Fruit fly (Drosophila melanogaster) whole organism, embryonic: Measurements from ENCODE around the gene Or85b.
A peak's percentile ranks its signal among the peaks of the same experiment; 100 is the strongest.

Source experiments
- CG11093 ChIP-seq: fragments of 200-800 bp; sonication (Bioruptor generic); IDR thresholded peaks from 3 replicates; pipeline ENCODE4 v1.3.6; 2022; ENCODE audit warnings: missing biosample characterization, missing genetic modification characterization
- CG11456 ChIP-seq: fragments of 200-800 bp; sonication (Bioruptor generic); IDR thresholded peaks from 3 replicates; pipeline ENCODE4 v1.3.6; 2022; ENCODE audit warnings: missing biosample characterization, missing genetic modification characterization
- CG11504 ChIP-seq: fragments of 200-800 bp; sonication (Bioruptor generic); optimal IDR thresholded peaks from 3 replicates; lab custom pipeline; 2019; ENCODE audit warnings: missing biosample characterization, mild to moderate bottlenecking, missing genetic modification characterization, moderate library complexity
- CG11560 ChIP-seq: fragments of 200-800 bp; sonication (Bioruptor generic); IDR thresholded peaks from 3 replicates; pipeline ENCODE4 v1.3.6; 2022; ENCODE audit warnings: missing biosample characterization, missing genetic modification characterization
- CG11696 ChIP-seq: fragments of 200-800 bp; sonication (Bioruptor generic); IDR thresholded peaks from 2 replicates; pipeline ENCODE4 v1.3.6; 2022; ENCODE audit warnings: missing biosample characterization, missing genetic modification characterization
- CG12104 ChIP-seq: fragments of 200-800 bp; sonication (Bioruptor generic); optimal IDR thresholded peaks from 3 replicates; lab custom pipeline; 2016; ENCODE audit warnings: missing biosample characterization, missing genetic modification characterization
- CG15073 ChIP-seq: fragments of 200-800 bp; sonication (Bioruptor generic); optimal IDR thresholded peaks from 2 replicates; lab custom pipeline; 2016; ENCODE audit warnings: missing biosample characterization, missing genetic modification characterization
- CG15514 ChIP-seq: fragments of 200-800 bp; sonication (Bioruptor generic); optimal IDR thresholded peaks from 3 replicates; lab custom pipeline; 2017; ENCODE audit warnings: missing biosample characterization, missing genetic modification characterization, mild to moderate bottlenecking, moderate library complexity, missing genetic modification reagents
- CG15601 ChIP-seq: fragments of 200-800 bp; sonication (Bioruptor generic); optimal IDR thresholded peaks from 3 replicates; lab custom pipeline; 2019; ENCODE audit warnings: missing biosample characterization, mild to moderate bottlenecking, missing genetic modification characterization, moderate library complexity
- CG17802 ChIP-seq: fragments of 200-800 bp; sonication (Bioruptor generic); optimal IDR thresholded peaks from 2 replicates; lab custom pipeline; 2018; ENCODE audit warnings: missing biosample characterization, mild to moderate bottlenecking, missing genetic modification characterization, moderate library complexity
- CG18599 ChIP-seq: fragments of 200-800 bp; sonication (Bioruptor generic); optimal IDR thresholded peaks from 3 replicates; lab custom pipeline; 2017; ENCODE audit warnings: missing biosample characterization, missing genetic modification characterization, mild to moderate bottlenecking, moderate library complexity, missing genetic modification reagents
- CG31224 ChIP-seq: fragments of 200-800 bp; sonication (Bioruptor generic); IDR thresholded peaks from 2 replicates; pipeline ENCODE4 v1.3.6; 2022; ENCODE audit warnings: missing biosample characterization, missing genetic modification characterization
- CG5180 ChIP-seq: fragments of 200-800 bp; sonication (Bioruptor generic); optimal IDR thresholded peaks from 3 replicates; lab custom pipeline; 2017; ENCODE audit warnings: missing biosample characterization, missing genetic modification characterization, mild to moderate bottlenecking, moderate library complexity, missing genetic modification reagents
- CG6654 ChIP-seq: fragments of 200-800 bp; sonication (Bioruptor generic); optimal IDR thresholded peaks from 2 replicates; lab custom pipeline; 2017; ENCODE audit warnings: missing biosample characterization, mild to moderate bottlenecking, missing genetic modification characterization
- CG6683 ChIP-seq: fragments of 200-800 bp; sonication (Bioruptor generic); optimal IDR thresholded peaks from 2 replicates; lab custom pipeline; 2017; ENCODE audit warnings: missing biosample characterization, mild to moderate bottlenecking, missing genetic modification characterization, missing genetic modification reagents
- CG7372 ChIP-seq: fragments of 200-800 bp; sonication (Bioruptor generic); IDR thresholded peaks from 2 replicates; pipeline ENCODE4 v1.3.6; 2022; ENCODE audit warnings: missing biosample characterization, missing genetic modification characterization
- CG8924 ChIP-seq: fragments of 200-800 bp; optimal IDR thresholded peaks from 3 replicates; lab custom pipeline; 2019; ENCODE audit warnings: missing biosample characterization, mild to moderate bottlenecking, missing genetic modification characterization, moderate library complexity
- CG8944 ChIP-seq: fragments of 200-800 bp; sonication (Bioruptor generic); optimal IDR thresholded peaks from 3 replicates; lab custom pipeline; 2016; ENCODE audit warnings: missing biosample characterization, missing genetic modification characterization
- CG9797 ChIP-seq: fragments of 200-800 bp; sonication (Bioruptor generic); optimal IDR thresholded peaks from 3 replicates; lab custom pipeline; 2018; ENCODE audit warnings: missing biosample characterization, mild to moderate bottlenecking, missing genetic modification characterization
- Dref ChIP-seq: fragments of 200-800 bp; sonication (Bioruptor generic); IDR thresholded peaks from 2 replicates; pipeline ENCODE4 v1.3.6; 2022; ENCODE audit warnings: missing biosample characterization, missing genetic modification characterization
- Elba2 ChIP-seq: fragments of 200-800 bp; sonication (Bioruptor generic); optimal IDR thresholded peaks from 3 replicates; lab custom pipeline; 2016; ENCODE audit warnings: missing biosample characterization, missing genetic modification characterization
- Hand ChIP-seq: fragments of 200-800 bp; sonication (Bioruptor generic); optimal IDR thresholded peaks from 2 replicates; lab custom pipeline; 2017; ENCODE audit warnings: mild to moderate bottlenecking, missing biosample characterization, missing genetic modification reagents, missing genetic modification characterization
- Hmr ChIP-seq: fragments of 200-800 bp; sonication (Bioruptor generic); optimal IDR thresholded peaks from 3 replicates; lab custom pipeline; 2017; ENCODE audit warnings: mild to moderate bottlenecking, missing biosample characterization, missing genetic modification reagents, missing genetic modification characterization
- Hr51 ChIP-seq, 2 experiments: fragments of 200-800 bp; sonication (Bioruptor generic); optimal IDR thresholded peaks; 2 replicates in 1 of 2; 3 replicates in 1 of 2; lab custom pipeline; 2016 to 2018; ENCODE audit warnings: missing biosample characterization in 2 of 2, missing genetic modification characterization in 2 of 2, mild to moderate bottlenecking in 1 of 2, moderate library complexity in 1 of 2
- Lim3 ChIP-seq: fragments of 200-800 bp; sonication (Bioruptor generic); IDR thresholded peaks from 2 replicates; pipeline ENCODE4 v1.3.6; 2022; ENCODE audit warnings: missing biosample characterization, missing genetic modification characterization
- Myb ChIP-seq: fragments of 200-800 bp; sonication (Bioruptor generic); optimal IDR thresholded peaks from 2 replicates; lab custom pipeline; 2016; ENCODE audit warnings: missing biosample characterization, missing genetic modification characterization
- NC2β ChIP-seq: fragments of 200-800 bp; sonication (Bioruptor generic); optimal IDR thresholded peaks from 2 replicates; lab custom pipeline; 2016; ENCODE audit warnings: missing biosample characterization, missing genetic modification characterization
- Sry-β ChIP-seq: fragments of 200-800 bp; sonication (Bioruptor generic); optimal IDR thresholded peaks from 2 replicates; lab custom pipeline; 2018; ENCODE audit warnings: missing biosample characterization, mild to moderate bottlenecking, missing genetic modification characterization, moderate library complexity
- TFAM ChIP-seq: fragments of 200-800 bp; sonication (Bioruptor generic); optimal IDR thresholded peaks from 2 replicates; lab custom pipeline; 2017; ENCODE audit warnings: missing biosample characterization, missing genetic modification characterization, inconsistent platforms
- Xrp1 ChIP-seq: fragments of 200-800 bp; sonication (Bioruptor generic); IDR thresholded peaks from 2 replicates; pipeline ENCODE4 v1.3.6; 2022; ENCODE audit warnings: missing biosample characterization, missing genetic modification characterization
- bowl ChIP-seq: fragments of 200-800 bp; sonication (Bioruptor generic); IDR thresholded peaks from 2 replicates; pipeline ENCODE4 v1.3.6; 2022; ENCODE audit warnings: missing biosample characterization, missing genetic modification characterization
- bsh ChIP-seq, 2 experiments: fragments of 200-800 bp; sonication (Bioruptor generic); optimal IDR thresholded peaks; 2 replicates each; lab custom pipeline; 2017 to 2018; ENCODE audit warnings: mild to moderate bottlenecking in 2 of 2, missing biosample characterization in 2 of 2, missing genetic modification characterization in 2 of 2, moderate library complexity in 1 of 2
- chinmo ChIP-seq: fragments of 200-800 bp; sonication (Bioruptor generic); IDR thresholded peaks from 4 replicates; pipeline ENCODE4 v1.3.6; 2022; ENCODE audit warnings: missing biosample characterization, missing genetic modification characterization; ENCODE audit not compliant: partially characterized antibody
- cwo ChIP-seq: fragments of 200-800 bp; sonication (Bioruptor generic); optimal IDR thresholded peaks from 3 replicates; lab custom pipeline; 2017; ENCODE audit warnings: missing biosample characterization, missing genetic modification characterization, mild to moderate bottlenecking, moderate library complexity, missing genetic modification reagents
- da ChIP-seq: fragments of 200-800 bp; sonication (Bioruptor generic); optimal IDR thresholded peaks from 2 replicates; lab custom pipeline; 2016; ENCODE audit warnings: missing biosample characterization, missing genetic modification characterization
- dm ChIP-seq: fragments of 200-800 bp; sonication (Bioruptor generic); optimal IDR thresholded peaks from 3 replicates; lab custom pipeline; 2016; ENCODE audit warnings: missing biosample characterization, missing genetic modification characterization
- gcm2 ChIP-seq: fragments of 200-800 bp; sonication (Bioruptor generic); optimal IDR thresholded peaks from 2 replicates; lab custom pipeline; 2016; ENCODE audit warnings: missing biosample characterization, missing genetic modification characterization
- gt ChIP-seq: fragments of 200-800 bp; sonication (Bioruptor generic); IDR thresholded peaks from 2 replicates; pipeline ENCODE4 v1.3.6; 2022; ENCODE audit warnings: missing biosample characterization, missing genetic modification characterization
- h ChIP-seq: fragments of >200 bp; optimal IDR thresholded peaks from 2 replicates; lab custom pipeline; 2017
- lab ChIP-seq: fragments of 200-800 bp; sonication (Bioruptor generic); optimal IDR thresholded peaks from 3 replicates; lab custom pipeline; 2017; ENCODE audit warnings: missing biosample characterization, missing genetic modification characterization, mild to moderate bottlenecking, moderate library complexity, missing genetic modification reagents
- nerfin-2 ChIP-seq: fragments of 200-800 bp; sonication (Bioruptor generic); IDR thresholded peaks from 2 replicates; pipeline ENCODE4 v1.3.6; 2022; ENCODE audit warnings: missing biosample characterization, missing genetic modification characterization; ENCODE audit not compliant: partially characterized antibody
- nmo ChIP-seq: fragments of 200-800 bp; sonication (Bioruptor generic); optimal IDR thresholded peaks from 2 replicates; lab custom pipeline; 2018; ENCODE audit warnings: missing biosample characterization, mild to moderate bottlenecking, missing genetic modification characterization, moderate library complexity
- oc ChIP-seq: fragments of 200-800 bp; sonication (Bioruptor generic); optimal IDR thresholded peaks from 2 replicates; lab custom pipeline; 2018; ENCODE audit warnings: missing biosample characterization, mild to moderate bottlenecking, missing genetic modification characterization, moderate library complexity
- psq ChIP-seq: fragments of 200-800 bp; sonication (Bioruptor generic); optimal IDR thresholded peaks from 2 replicates; lab custom pipeline; 2017; ENCODE audit warnings: missing biosample characterization, missing genetic modification characterization
- run ChIP-seq: fragments of 200-800 bp; sonication (Bioruptor generic); optimal IDR thresholded peaks from 3 replicates; lab custom pipeline; 2018; ENCODE audit warnings: missing biosample characterization, mild to moderate bottlenecking, missing genetic modification characterization
- sima ChIP-seq: fragments of 200-800 bp; sonication (Bioruptor generic); optimal IDR thresholded peaks from 2 replicates; lab custom pipeline; 2016; ENCODE audit warnings: missing biosample characterization, missing genetic modification characterization
- ssp ChIP-seq: fragments of 200-800 bp; sonication (Bioruptor generic); IDR thresholded peaks from 2 replicates; pipeline ENCODE4 v1.3.6; 2022; ENCODE audit warnings: missing biosample characterization, missing genetic modification characterization
- z ChIP-seq: fragments of 200-800 bp; sonication (Bioruptor generic); IDR thresholded peaks from 3 replicates; pipeline ENCODE4 v1.3.6; 2022; ENCODE audit warnings: missing biosample characterization, missing genetic modification characterization

The Or85b gene

dm6 chr3R:8511258-8511657 lies at the start of gene Or85b:
TSS of gene Or85b (minus strand) at chr3R:8511358.
- TF ChIP-seq run (tag; lab: Kevin White, UChicago) (no peak), CG9797 (GFP tag; lab: Kevin White, UChicago) (no peak), CG7372 (GFP tag; lab: Robert Waterston, UW) (no peak), sima (no peak), da (GFP tag; lab: Kevin White, UChicago) (no peak), CG12104 (no peak)

- no peak for TF ChIP-seq Xrp1 (GFP tag; lab: Robert Waterston, UW)
- TF ChIP-seq Lim3 = no peak
- TF ChIP-seq nmo (GFP tag; lab: Kevin White, UChicago) = no peak
These were observed 41.1 kb upstream of the Or85b start, which contains the start of gene Or85d for dm6 chr3R:8552308-8552707. TSS of gene Or85d (plus strand) at chr3R:8552608.

- TF ChIP-seq CG18599 (peak; percentile 69), bowl (no peak), Hand (GFP tag; lab: Kevin White, UChicago) (no peak), oc (tag; lab: Kevin White, UChicago) (no peak), TFAM (GFP tag; lab: Kevin White, UChicago) (no peak), CG11504 (tag; lab: Kevin White, UChicago) (peak; percentile 4), CG15073 (GFP tag; lab: Kevin White, UChicago) (no peak), psq (no peak), gcm2 (GFP tag; lab: Kevin White, UChicago) (no peak), CG15601 (tag; lab: Kevin White, UChicago) (no peak), ssp (GFP tag; lab: Robert Waterston, UW) (no peak), Elba2 (GFP tag; lab: Kevin White, UChicago) (no peak), dm (GFP tag; lab: Kevin White, UChicago) (no peak), CG31224 (no peak), Hmr (GFP tag; lab: Kevin White, UChicago) (peak; percentile 41), nerfin-2 (GFP tag; lab: Robert Waterston, UW) (no peak), CG6683 (GFP tag; lab: Kevin White, UChicago) (no peak), CG8924 (tag; lab: Kevin White, UChicago) (no peak), CG11093 (GFP tag; lab: Robert Waterston, UW) (no peak), Myb (no peak), lab (GFP tag; lab: Kevin White, UChicago) (peak; percentile 43), CG11560 (tag; lab: Robert Waterston, UW) (no peak), CG15514 (GFP tag; lab: Kevin White, UChicago) (peak; percentile 1)
These were observed 34.8 kb upstream of the Or85b start for dm6 chr3R:8545915-8546314.

- TF ChIP-seq h (lab: Kevin White, UChicago) (no peak), CG11696 (GFP tag; lab: Robert Waterston, UW) (no peak), CG17802 (tag; lab: Kevin White, UChicago) (no peak), z (GFP tag; lab: Robert Waterston, UW) (peak; percentile 89), CG11456 (no peak), CG8944 (no peak), gt (GFP tag; lab: Robert Waterston, UW) (no peak), cwo (GFP tag; lab: Kevin White, UChicago) (peak; percentile 89), Dref (GFP tag; lab: Robert Waterston, UW) (no peak), bsh (GFP tag; optimal IDR thresholded peaks at IDR 0.05; lab: Kevin White, UChicago) (no peak), CG6654 (GFP tag; lab: Kevin White, UChicago) (no peak), CG5180 (GFP tag; lab: Kevin White, UChicago) (peak; percentile 96), chinmo (0 out of 4 replicates have a peak, but pooled peaks have one; percentile 47), Hr51 (GFP tag; optimal IDR thresholded peaks at IDR 0.05; lab: Kevin White, UChicago) (no peak), Sry-β (GFP tag; lab: Kevin White, UChicago) (no peak), NC2β (GFP tag; lab: Kevin White, UChicago) (no peak)
These were observed 17.7 kb upstream of the Or85b start, which contains the start of gene CG11741 for dm6 chr3R:8528862-8529261. TSS of gene CG11741 (minus strand) at chr3R:8528877.
